Fruit fly (Drosophila melanogaster): ENCODE measurements around the gene CG42588.

Gene CG42588

DNA sequence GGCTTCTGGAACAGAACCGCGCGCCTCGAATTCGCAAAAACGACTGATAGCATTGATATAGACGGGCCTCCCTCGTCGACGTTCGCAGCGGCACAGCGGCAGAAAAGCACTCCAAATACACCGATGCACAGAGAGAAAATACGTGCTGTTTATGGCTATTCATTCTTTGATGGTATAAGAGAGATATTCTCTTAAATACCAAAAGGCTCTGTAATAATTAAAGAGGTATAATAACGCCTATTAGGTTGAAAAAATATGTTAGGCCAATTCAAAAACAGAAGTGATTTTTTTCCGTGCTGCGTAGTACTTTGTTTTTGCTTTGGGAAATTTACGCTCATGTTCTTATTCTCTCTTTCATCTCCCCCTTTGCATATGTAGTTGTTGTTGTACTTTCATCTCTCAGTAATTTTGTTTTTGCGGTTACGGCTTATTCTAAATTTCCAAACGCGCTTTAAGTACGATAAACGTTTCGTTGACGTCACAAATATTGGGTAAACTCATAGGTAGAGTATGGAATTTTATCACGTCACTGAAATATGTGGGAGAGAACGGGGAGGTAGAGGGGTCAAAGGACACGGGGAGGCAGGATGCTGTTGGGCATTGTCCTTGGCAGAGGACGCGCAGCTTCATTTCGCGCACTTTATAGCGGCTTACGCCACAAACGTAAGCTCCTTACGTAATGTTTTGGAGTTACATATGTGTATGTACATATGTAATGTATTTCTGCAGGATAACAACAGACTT lies 29.2 kb downstream of the CG42588 start, which contains the start of gene nebu (continued):
- no peak for TF ChIP-seq CG8478 (optimal IDR thresholded peaks at IDR 0.05)
- TF ChIP-seq slp2 (GFP tag; optimal IDR thresholded peaks at IDR 0.05) = peak; percentile 92
- peak; percentile 62 for TF ChIP-seq CG15073 (GFP tag; optimal IDR thresholded peaks at IDR 0.05)
- TF ChIP-seq maf-S (GFP tag; optimal IDR thresholded peaks at IDR 0.05) = peak; percentile 96
- peak; percentile 99 for TF ChIP-seq CG7786 (GFP tag; optimal IDR thresholded peaks at IDR 0.05)
- TF ChIP-seq CG1832 (GFP tag; optimal IDR thresholded peaks at IDR 0.05) = no peak
- no peak for TF ChIP-seq chinmo (GFP tag; IDR thresholded peaks at IDR 0.05; ENCODE audit: partially characterized antibody)
- TF ChIP-seq CG32767 (GFP tag; IDR thresholded peaks at IDR 0.05) = peak; percentile 93
- peak in 1 of 2 experiments; percentile 60 for TF ChIP-seq Trl (optimal IDR thresholded peaks at IDR 0.05)
- TF ChIP-seq Trl (GFP tag; optimal IDR thresholded peaks at IDR 0.05) = peak; percentile 96
- peak; percentile 97 for TF ChIP-seq bab2 (GFP tag; optimal IDR thresholded peaks at IDR 0.05)
- no peak for TF ChIP-seq tll (GFP tag; optimal IDR thresholded peaks at IDR 0.05)
- TF ChIP-seq CG13296 (GFP tag; optimal IDR thresholded peaks at IDR 0.05) = peak; percentile 95
- TF ChIP-seq CG11723 (GFP tag; optimal IDR thresholded peaks at IDR 0.05) = peak; percentile 90
- TF ChIP-seq CG33213 (GFP tag; optimal IDR thresholded peaks at IDR 0.05) = peak; percentile 96
- peak; percentile 96 for TF ChIP-seq Xrp1 (GFP tag; IDR thresholded peaks at IDR 0.05)
- no peak for TF ChIP-seq zen2 (GFP tag; IDR thresholded peaks at IDR 0.05; ENCODE audit: partially characterized antibody)
- TF ChIP-seq CG1792 (GFP tag; optimal IDR thresholded peaks at IDR 0.05) = peak; percentile 96
- TF ChIP-seq mld (GFP tag; IDR thresholded peaks at IDR 0.05; ENCODE audit: partially characterized antibody) = no peak
- TF ChIP-seq CG15696 (tag; optimal IDR thresholded peaks at IDR 0.05) = peak; percentile 72
- TF ChIP-seq HLHmδ (GFP tag; optimal IDR thresholded peaks at IDR 0.05) = no peak
- TF ChIP-seq Aef1 (GFP tag; IDR thresholded peaks at IDR 0.05) = peak; percentile 97
- peak; percentile 81 for TF ChIP-seq Jarid2 (GFP tag; optimal IDR thresholded peaks at IDR 0.05)
- TF ChIP-seq Bdp1 (GFP tag; optimal IDR thresholded peaks at IDR 0.05) = peak; percentile 88
- peak; percentile 94 for TF ChIP-seq Taf1 (GFP tag; IDR thresholded peaks at IDR 0.05)
- peak; percentile 96 for TF ChIP-seq tx (GFP tag; optimal IDR thresholded peaks at IDR 0.05)
- peak; percentile 97 for TF ChIP-seq HmgD (GFP tag; optimal IDR thresholded peaks at IDR 0.05)
- TF ChIP-seq Dref (GFP tag; IDR thresholded peaks at IDR 0.05) = no peak
- TF ChIP-seq Nf-YB (GFP tag; optimal IDR thresholded peaks at IDR 0.05) = peak; percentile 79
- TF ChIP-seq HmgZ (tag; optimal IDR thresholded peaks at IDR 0.05) = peak; percentile 98
- TF ChIP-seq NfI (GFP tag; optimal IDR thresholded peaks at IDR 0.05) = peak; percentile 95
- TF ChIP-seq wor (GFP tag; IDR thresholded peaks at IDR 0.05) = peak; percentile 84
- TF ChIP-seq YL-1 (GFP tag; optimal IDR thresholded peaks at IDR 0.05) = peak; percentile 55
- peak; percentile 93 for TF ChIP-seq fd96Cb (tag; optimal IDR thresholded peaks at IDR 0.05)
- TF ChIP-seq CG4282 (GFP tag; optimal IDR thresholded peaks at IDR 0.05) = peak; percentile 92
- peak; percentile 94 for TF ChIP-seq B-H1 (GFP tag; IDR thresholded peaks at IDR 0.05)
- TF ChIP-seq CG18262 (tag; optimal IDR thresholded peaks at IDR 0.05) = peak; percentile 86
- TF ChIP-seq crp (GFP tag; optimal IDR thresholded peaks at IDR 0.05) = peak in 1 of 2 experiments; percentile 61
- peak; percentile 99 for TF ChIP-seq lab (GFP tag; optimal IDR thresholded peaks at IDR 0.05)
- TF ChIP-seq toy (GFP tag; IDR thresholded peaks at IDR 0.05) = peak; percentile 91
- TF ChIP-seq CG17612 (GFP tag; IDR thresholded peaks at IDR 0.05) = peak; percentile 95
- TF ChIP-seq peb (GFP tag; IDR thresholded peaks at IDR 0.05) = peak; percentile 86
- no peak for TF ChIP-seq hkb (optimal IDR thresholded peaks at IDR 0.05)
- TF ChIP-seq hkb (GFP tag; IDR thresholded peaks at IDR 0.05) = peak; percentile 97
- TF ChIP-seq CG7987 (GFP tag; optimal IDR thresholded peaks at IDR 0.05) = peak; percentile 79
- no peak for TF ChIP-seq ato (GFP tag; IDR thresholded peaks at IDR 0.05; ENCODE audit: partially characterized antibody)
- peak; percentile 95 for TF ChIP-seq vfl (GFP tag; optimal IDR thresholded peaks at IDR 0.05)
- TF ChIP-seq tap (tag; optimal IDR thresholded peaks at IDR 0.05) = peak; percentile 91
- TF ChIP-seq Optix (GFP tag; IDR thresholded peaks at IDR 0.05) = no peak
- TF ChIP-seq CG42726 (GFP tag; IDR thresholded peaks at IDR 0.05; ENCODE audit: partially characterized antibody) = no peak
